Worm (Caenorhabditis elegans) whole organism, L1 larva: ENCODE data around the gene B0244.7.

Experiments used
- C04F5.9 ChIP-seq: sonication (generic microtip); optimal IDR thresholded peaks from 2 replicates; lab custom pipeline; 2016; ENCODE audit warnings: missing genetic modification characterization, missing compliant biosample characterization
- C16A3.4 ChIP-seq: fragments of 150-350 bp; optimal IDR thresholded peaks from 2 replicates; lab custom pipeline; 2014; ENCODE audit warnings: missing biosample characterization, missing genetic modification characterization
- C34B4.2 ChIP-seq: sonication (generic microtip); optimal IDR thresholded peaks from 2 replicates; lab custom pipeline; 2017; ENCODE audit warnings: mild to moderate bottlenecking, missing genetic modification characterization, missing compliant biosample characterization
- F16B12.6 ChIP-seq: fragments of 150-350 bp; optimal IDR thresholded peaks from 2 replicates; lab custom pipeline; 2014; ENCODE audit warnings: missing biosample characterization, missing genetic modification characterization
- Y116A8C.19 ChIP-seq: sonication (generic microtip); optimal IDR thresholded peaks from 2 replicates; lab custom pipeline; 2016; ENCODE audit warnings: missing compliant biosample characterization, missing genetic modification characterization, borderline replicate concordance
- aha-1 ChIP-seq: fragments of 150-350 bp; optimal IDR thresholded peaks from 2 replicates; lab custom pipeline; 2014; ENCODE audit warnings: missing biosample characterization, missing genetic modification characterization
- alr-1 ChIP-seq: fragments of 200-800 bp; sonication (Bioruptor generic); optimal IDR thresholded peaks from 2 replicates; lab custom pipeline; 2018; ENCODE audit warnings: borderline replicate concordance, mild to moderate bottlenecking, missing genetic modification characterization, missing compliant biosample characterization
- ceh-8 ChIP-seq: fragments of 200-800 bp; sonication (Bioruptor generic); optimal IDR thresholded peaks from 2 replicates; lab custom pipeline; 2018; ENCODE audit warnings: mild to moderate bottlenecking, missing genetic modification characterization, moderate library complexity, missing compliant biosample characterization
- ces-1 ChIP-seq: fragments of 150-350 bp; optimal IDR thresholded peaks from 2 replicates; lab custom pipeline; 2014; ENCODE audit warnings: missing biosample characterization, missing genetic modification reagents, missing genetic modification characterization
- dsc-1 ChIP-seq: sonication (generic microtip); optimal IDR thresholded peaks from 2 replicates; lab custom pipeline; 2016; ENCODE audit warnings: mild to moderate bottlenecking, missing genetic modification characterization, missing compliant biosample characterization
- efl-1 ChIP-seq, 4 experiments: fragments of 150-350 bp; optimal IDR thresholded peaks in 3 of 4; peaks in 1 of 4; 1 replicate in 1 of 4; 2 replicates in 3 of 4; lab custom pipeline; 2014; ENCODE audit warnings: missing biosample characterization in 2 of 4, missing genetic modification characterization in 2 of 4, missing genetic modification reagents in 2 of 4
- efl-3 ChIP-seq: fragments of 200-800 bp; sonication (Bioruptor generic); optimal IDR thresholded peaks from 2 replicates; lab custom pipeline; 2018; ENCODE audit warnings: mild to moderate bottlenecking, missing genetic modification characterization, missing compliant biosample characterization
- fkh-8 ChIP-seq: sonication (generic microtip); optimal IDR thresholded peaks from 2 replicates; lab custom pipeline; 2016; ENCODE audit warnings: mild to moderate bottlenecking, missing genetic modification characterization, missing compliant biosample characterization
- grh-1 ChIP-seq: fragments of 200-800 bp; sonication (Bioruptor generic); IDR thresholded peaks from 2 replicates; pipeline ENCODE4 v1.3.6; 2022; ENCODE audit warnings: missing genetic modification reagents, missing genetic modification characterization, missing compliant biosample characterization
- irx-1 ChIP-seq: sonication (generic microtip); optimal IDR thresholded peaks from 2 replicates; lab custom pipeline; 2016; ENCODE audit warnings: missing genetic modification characterization, missing compliant biosample characterization
- jun-1 ChIP-seq: fragments of 150-350 bp; optimal IDR thresholded peaks from 2 replicates; lab custom pipeline; 2014; ENCODE audit warnings: missing biosample characterization, missing genetic modification reagents, missing genetic modification characterization
- lin-13 ChIP-seq: fragments of 150-350 bp; optimal IDR thresholded peaks from 2 replicates; lab custom pipeline; 2014; ENCODE audit warnings: missing biosample characterization, missing genetic modification reagents, missing genetic modification characterization
- lin-14 ChIP-seq: fragments of 200-800 bp; sonication (Bioruptor generic); optimal IDR thresholded peaks from 2 replicates; lab custom pipeline; 2018; ENCODE audit warnings: mild to moderate bottlenecking, missing genetic modification characterization, moderate library complexity, missing compliant biosample characterization
- lin-39 ChIP-seq: fragments of 150-350 bp; optimal IDR thresholded peaks from 2 replicates; lab custom pipeline; 2014; ENCODE audit warnings: missing biosample characterization, missing genetic modification reagents, missing genetic modification characterization
- lir-3 ChIP-seq: sonication (generic microtip); optimal IDR thresholded peaks from 2 replicates; lab custom pipeline; 2016; ENCODE audit warnings: mild to moderate bottlenecking, missing genetic modification characterization, moderate library complexity, missing compliant biosample characterization; ENCODE audit not compliant: poor library complexity
- lsy-2 ChIP-seq, 2 experiments: fragments of 150-350 bp; optimal IDR thresholded peaks; 2 replicates each; lab custom pipeline; 2014; ENCODE audit warnings: missing biosample characterization in 2 of 2, missing genetic modification characterization in 2 of 2
- mdl-1 ChIP-seq, 2 experiments: fragments of 150-350 bp; optimal IDR thresholded peaks; 2 replicates each; lab custom pipeline; 2014 to 2017; ENCODE audit warnings: missing biosample characterization in 2 of 2, missing genetic modification characterization in 2 of 2, inconsistent platforms in 1 of 2
- mep-1 ChIP-seq: fragments of 150-350 bp; optimal IDR thresholded peaks from 2 replicates; lab custom pipeline; 2014; ENCODE audit warnings: missing biosample characterization, missing genetic modification characterization
- nhr-11 ChIP-seq: fragments of 150-350 bp; optimal IDR thresholded peaks from 2 replicates; lab custom pipeline; 2014; ENCODE audit warnings: missing biosample characterization, missing genetic modification characterization
- nhr-12 ChIP-seq: sonication (generic microtip); optimal IDR thresholded peaks from 2 replicates; lab custom pipeline; 2017; ENCODE audit warnings: missing biosample characterization, missing genetic modification characterization
- nhr-19 ChIP-seq: fragments of 200-800 bp; sonication (Bioruptor generic); conservative IDR thresholded peaks from 2 replicates; pipeline ENCODE4 v1.3.6; 2022; ENCODE audit warnings: missing genetic modification characterization, missing compliant biosample characterization
- nhr-20 ChIP-seq: sonication (generic microtip); optimal IDR thresholded peaks from 2 replicates; lab custom pipeline; 2016; ENCODE audit warnings: mild to moderate bottlenecking, missing genetic modification characterization, missing compliant biosample characterization
- nhr-237 ChIP-seq: fragments of 150-350 bp; optimal IDR thresholded peaks from 2 replicates; lab custom pipeline; 2014; ENCODE audit warnings: missing biosample characterization, missing genetic modification characterization
- nhr-28 ChIP-seq: fragments of 150-350 bp; optimal IDR thresholded peaks from 2 replicates; lab custom pipeline; 2014; ENCODE audit warnings: missing biosample characterization, missing genetic modification characterization
- nhr-84 ChIP-seq: sonication (generic microtip); optimal IDR thresholded peaks from 2 replicates; lab custom pipeline; 2017; ENCODE audit warnings: missing biosample characterization, missing genetic modification characterization
- nhr-90 ChIP-seq: sonication (generic microtip); optimal IDR thresholded peaks from 2 replicates; lab custom pipeline; 2016; ENCODE audit warnings: mild to moderate bottlenecking, missing genetic modification characterization, missing compliant biosample characterization; ENCODE audit not compliant: poor library complexity
- pag-3 ChIP-seq: sonication (generic microtip); optimal IDR thresholded peaks from 2 replicates; lab custom pipeline; 2017; ENCODE audit warnings: missing genetic modification characterization, mild to moderate bottlenecking, missing compliant biosample characterization, antibody characterized with exemption, borderline replicate concordance; ENCODE audit not compliant: insufficient read depth
- skn-1 ChIP-seq: fragments of 150-350 bp; optimal IDR thresholded peaks from 2 replicates; lab custom pipeline; 2014; ENCODE audit warnings: missing biosample characterization, missing genetic modification characterization
- sox-4 ChIP-seq: sonication (generic microtip); optimal IDR thresholded peaks from 2 replicates; lab custom pipeline; 2016; ENCODE audit warnings: missing genetic modification characterization, missing compliant biosample characterization
- sptf-1 ChIP-seq: fragments of 150-350 bp; optimal IDR thresholded peaks from 2 replicates; lab custom pipeline; 2014; ENCODE audit warnings: missing biosample characterization, missing genetic modification characterization
- sup-37 ChIP-seq: fragments of 200-800 bp; sonication (Bioruptor generic); optimal IDR thresholded peaks from 2 replicates; lab custom pipeline; 2018; ENCODE audit warnings: mild to moderate bottlenecking, missing genetic modification characterization, missing compliant biosample characterization
- tbx-2 ChIP-seq: sonication (generic microtip); optimal IDR thresholded peaks from 2 replicates; lab custom pipeline; 2016; ENCODE audit warnings: missing genetic modification characterization, missing compliant biosample characterization
- unc-130 ChIP-seq: fragments of 150-350 bp; optimal IDR thresholded peaks from 2 replicates; lab custom pipeline; 2017; ENCODE audit warnings: missing biosample characterization, missing genetic modification characterization, inconsistent platforms
- unc-30 ChIP-seq: sonication (generic microtip); optimal IDR thresholded peaks from 2 replicates; lab custom pipeline; 2017; ENCODE audit warnings: missing biosample characterization, missing genetic modification characterization
- vab-15 ChIP-seq: sonication (generic microtip); optimal IDR thresholded peaks from 2 replicates; lab custom pipeline; 2017; ENCODE audit warnings: missing genotype, mild to moderate bottlenecking, missing genetic modification characterization, missing compliant biosample characterization
- xbp-1 ChIP-seq: sonication (generic microtip); optimal IDR thresholded peaks from 2 replicates; lab custom pipeline; 2016; ENCODE audit warnings: missing genetic modification characterization, missing compliant biosample characterization
- zag-1 ChIP-seq: fragments of 150-350 bp; optimal IDR thresholded peaks from 2 replicates; lab custom pipeline; 2014; ENCODE audit warnings: missing biosample characterization, missing genetic modification characterization
- zip-4 ChIP-seq: fragments of 200-800 bp; sonication (Bioruptor generic); optimal IDR thresholded peaks from 2 replicates; lab custom pipeline; 2018; ENCODE audit warnings: mild to moderate bottlenecking, missing genetic modification characterization, moderate library complexity, missing compliant biosample characterization
- ztf-11 ChIP-seq, 2 experiments: sonication (generic microtip); optimal IDR thresholded peaks; 2 replicates each; lab custom pipeline; 2016 to 2017; ENCODE audit warnings: missing genetic modification characterization in 2 of 2, missing biosample characterization in 1 of 2, missing compliant biosample characterization in 1 of 2
- ztf-4 ChIP-seq: fragments of 150-350 bp; optimal IDR thresholded peaks from 2 replicates; lab custom pipeline; 2014; ENCODE audit warnings: missing biosample characterization, missing genetic modification characterization

Gene B0244.7

DNA sequence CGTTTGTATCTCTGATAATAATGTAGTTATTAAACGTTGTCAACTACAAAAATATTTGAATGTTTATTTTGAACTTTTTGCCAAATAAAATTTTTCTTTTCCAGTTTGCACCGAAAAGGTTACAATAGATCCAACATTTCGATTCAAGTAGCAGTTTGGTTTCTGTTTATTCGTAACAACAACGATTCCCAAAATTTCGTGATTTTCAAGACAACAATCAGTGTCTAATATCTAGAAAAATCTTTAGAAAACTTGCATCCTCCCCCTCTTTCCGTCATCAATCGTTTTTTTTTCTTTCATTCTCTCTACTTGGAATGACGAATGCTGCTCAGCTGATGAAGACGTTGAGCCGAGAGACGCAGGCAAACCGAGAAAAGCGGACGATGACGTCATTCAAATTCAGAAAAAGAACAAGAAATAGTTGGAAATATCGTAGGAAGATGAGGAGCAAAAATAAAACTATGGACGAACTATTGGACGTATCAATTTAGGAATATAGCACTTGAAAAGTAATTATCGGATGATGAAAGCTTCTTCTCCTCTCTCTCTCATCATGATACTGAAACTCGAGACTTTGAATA, 27.3 kb downstream of the B0244.7 start (continued):
- TF ChIP-seq pag-3 (tag; lab: Kevin White, UChicago) (no peak), fkh-8 (tag; lab: Kevin White, UChicago) (peak; percentile 97), nhr-11 (tag; lab: Kevin White, UChicago) (peak; percentile 40), C04F5.9 (tag; lab: Kevin White, UChicago) (no peak), C34B4.2 (tag; lab: Kevin White, UChicago) (no peak), xbp-1 (peak; percentile 60), nhr-28 (tag; lab: Kevin White, UChicago) (no peak), lin-13 (GFP tag; lab: Kevin White, UChicago) (peak; percentile 42), lsy-2 (tag; optimal IDR thresholded peaks at IDR 0.05; lab: Kevin White, UChicago) (peak; percentile 51 to 71), alr-1 (tag; lab: Kevin White, UChicago) (no peak), mdl-1 (tag; optimal IDR thresholded peaks at IDR 0.05; lab: Kevin White, UChicago) (no peak), sup-37 (GFP tag; lab: Kevin White, UChicago) (no peak), Y116A8C.19 (tag; lab: Kevin White, UChicago) (no peak), sox-4 (tag; lab: Kevin White, UChicago) (peak; percentile 72), aha-1 (tag; lab: Kevin White, UChicago) (no peak), nhr-20 (tag; lab: Kevin White, UChicago) (peak; percentile 37), unc-130 (tag; lab: Kevin White, UChicago) (no peak), nhr-237 (tag; lab: Kevin White, UChicago) (no peak), ces-1 (no peak), nhr-19 (peak; percentile 25; the same call in 1 of the 2 replicates), ztf-4 (tag; lab: Kevin White, UChicago) (peak; percentile 65), mep-1 (tag; lab: Kevin White, UChicago) (peak; percentile 62), sptf-1 (tag; lab: Kevin White, UChicago) (no peak), irx-1 (tag; lab: Kevin White, UChicago) (peak; percentile 52), F16B12.6 (tag; lab: Kevin White, UChicago) (no peak), zag-1 (no peak), dsc-1 (tag; lab: Kevin White, UChicago) (peak; percentile 74), vab-15 (tag; lab: Kevin White, UChicago) (no peak), nhr-84 (tag; lab: Kevin White, UChicago) (no peak), lir-3 (tag; lab: Kevin White, UChicago) (peak; percentile 29), C16A3.4 (tag; lab: Kevin White, UChicago) (peak; percentile 10), nhr-12 (tag; lab: Kevin White, UChicago) (no peak), unc-30 (tag; lab: Kevin White, UChicago) (no peak), jun-1 (tag; lab: Kevin White, UChicago) (no peak), tbx-2 (tag; lab: Kevin White, UChicago) (peak; percentile 49), skn-1 (no peak), efl-3 (no peak), ztf-11 (tag; optimal IDR thresholded peaks at IDR 0.05; lab: Kevin White, UChicago) (peak in 1 of 2 experiments; percentile 19), efl-1 (optimal IDR thresholded peaks at IDR 0.05; lab: Kevin White, UChicago) (peak; percentile 23 to 33), efl-1 (GFP tag; optimal IDR thresholded peaks at IDR 0.05 in 1 of 2; lab: Kevin White, UChicago) (peak in 1 of 2 experiments; percentile 19), grh-1 (no peak)
- TF ChIP-seq, all 84 proteins: peak for 36

ce11 chrIII:5760721-5761120, 29.4 kb downstream of the B0244.7 start:
- TF ChIP-seq lin-39 (tag; lab: Kevin White, UChicago) (no peak), zip-4 (no peak), ceh-8 (GFP tag; lab: Kevin White, UChicago) (no peak), lin-14 (GFP tag; lab: Kevin White, UChicago) (peak; percentile 60), nhr-90 (tag; lab: Kevin White, UChicago) (no peak)
